Worm (Caenorhabditis elegans) whole organism, L2 larva: ENCODE measurements around the gene E02H9.13.
A peak's percentile ranks its signal among the peaks of the same experiment; 100 is the strongest.

Experiments
- Y55F3AM.14 ChIP-seq: fragments of 200-800 bp; sonication (Bioruptor generic); optimal IDR thresholded peaks from 2 replicates; lab custom pipeline; 2018; ENCODE audit warnings: mild to moderate bottlenecking, missing genetic modification characterization, missing compliant biosample characterization
- blmp-1 ChIP-seq: sonication (generic microtip); optimal IDR thresholded peaks from 2 replicates; lab custom pipeline; 2017; ENCODE audit warnings: missing genetic modification characterization, mild to moderate bottlenecking, missing compliant biosample characterization, antibody characterized with exemption, moderate library complexity; ENCODE audit not compliant: insufficient read depth
- ceh-82 ChIP-seq: fragments of 150-350 bp; optimal IDR thresholded peaks from 2 replicates; lab custom pipeline; 2014; ENCODE audit warnings: missing biosample characterization, missing genetic modification characterization
- egl-27 ChIP-seq: sonication (generic microtip); optimal IDR thresholded peaks from 3 replicates; lab custom pipeline; 2017; ENCODE audit warnings: missing biosample characterization, missing genetic modification reagents, missing genetic modification characterization
- elt-3 ChIP-seq: sonication (generic microtip); optimal IDR thresholded peaks from 2 replicates; lab custom pipeline; 2017; ENCODE audit warnings: missing biosample characterization, missing genetic modification characterization
- lin-13 ChIP-seq: fragments of 150-350 bp; optimal IDR thresholded peaks from 2 replicates; lab custom pipeline; 2014; ENCODE audit warnings: missing biosample characterization, missing genetic modification reagents, missing genetic modification characterization
- lsy-2 ChIP-seq, 2 experiments: fragments of 150-350 bp in 1 of 2; sonication (generic microtip) in 1 of 2; optimal IDR thresholded peaks; 2 replicates each; lab custom pipeline; 2014 to 2017; ENCODE audit warnings: missing biosample characterization in 2 of 2, missing genetic modification characterization in 2 of 2
- mbf-1 ChIP-seq: sonication (generic microtip); optimal IDR thresholded peaks from 2 replicates; lab custom pipeline; 2017; ENCODE audit warnings: missing biosample characterization, missing genetic modification characterization
- nhr-10 ChIP-seq: sonication (generic microtip); optimal IDR thresholded peaks from 2 replicates; lab custom pipeline; 2017; ENCODE audit warnings: missing biosample characterization, missing genetic modification characterization
- sem-4 ChIP-seq: fragments of 150-350 bp; optimal IDR thresholded peaks from 2 replicates; lab custom pipeline; 2014; ENCODE audit warnings: missing biosample characterization, missing genetic modification reagents, missing genetic modification characterization
- sma-9 ChIP-seq, 2 experiments: fragments of 150-350 bp in 1 of 2; sonication (generic microtip) in 1 of 2; optimal IDR thresholded peaks; 2 replicates each; lab custom pipeline; 2014 to 2016; ENCODE audit warnings: missing genetic modification characterization in 2 of 2, mild to moderate bottlenecking in 1 of 2, missing biosample characterization in 1 of 2, missing compliant biosample characterization in 1 of 2, missing genetic modification reagents in 1 of 2, moderate library complexity in 1 of 2

The E02H9.13 gene

DNA sequence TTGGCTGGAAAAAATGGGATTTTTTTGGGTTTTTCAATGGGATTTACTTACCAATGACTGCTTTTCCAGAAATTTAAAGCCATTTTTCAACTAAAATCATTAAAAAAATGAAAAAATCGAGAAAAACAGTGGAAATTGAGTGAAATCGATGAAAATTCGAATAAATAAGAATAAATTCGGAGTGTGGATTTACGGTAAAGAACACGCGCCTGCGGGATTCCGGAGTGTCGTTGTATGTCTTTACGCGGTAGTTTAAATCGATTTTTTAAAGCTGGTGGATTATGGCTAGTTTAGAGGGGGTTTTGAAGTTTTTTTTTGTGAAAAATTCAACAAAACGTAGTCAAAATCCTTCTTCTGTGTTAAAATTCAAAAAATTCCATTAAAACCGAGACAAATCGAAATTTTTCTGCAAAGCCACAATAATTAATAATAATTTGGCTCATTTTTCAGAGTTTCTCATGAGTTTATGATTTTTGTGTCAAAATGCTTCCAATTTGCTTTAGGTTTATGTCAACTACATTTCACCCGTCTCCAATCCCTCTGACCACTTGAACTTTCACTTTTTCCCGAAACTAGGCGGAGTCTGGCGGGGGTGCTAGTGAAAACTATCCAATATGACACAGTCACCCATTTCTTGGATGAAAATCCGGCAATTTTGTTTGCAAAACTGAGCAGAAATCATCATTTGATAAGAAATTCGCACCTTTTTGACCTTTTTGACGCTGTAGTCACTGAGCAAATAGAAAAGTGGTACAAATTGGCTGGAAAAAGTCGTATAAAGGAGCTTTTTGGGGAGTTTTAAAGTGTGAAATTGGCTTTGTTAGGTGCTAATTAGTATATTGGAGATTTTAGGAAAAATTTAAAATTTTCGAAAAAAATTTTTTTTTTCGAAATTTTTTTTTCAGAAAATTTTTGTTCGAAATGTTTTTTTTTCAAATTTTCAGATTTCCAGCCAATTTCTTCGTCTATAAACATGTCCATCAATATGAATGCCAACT, 37.1 kb downstream of the E02H9.13 start, which contains the start of the genes cic-1 and strm-1 (continued):
- peak; percentile 57 for TF ChIP-seq blmp-1 (tag; lab: Kevin White, UChicago)
- no peak for TF ChIP-seq sma-9 (GFP tag; optimal IDR thresholded peaks at IDR 0.05; lab: Kevin White, UChicago)
- TF ChIP-seq sma-9 (tag; optimal IDR thresholded peaks at IDR 0.05; lab: Kevin White, UChicago) = no peak

ce11 chrIII:2393666-2394154, 44.8 kb downstream of the E02H9.13 start:
- no peak for TF ChIP-seq nhr-10 (tag; lab: Kevin White, UChicago)
- peak in 1 of 2 experiments; percentile 61 for TF ChIP-seq lsy-2 (tag; optimal IDR thresholded peaks at IDR 0.05; lab: Kevin White, UChicago)
- peak; percentile 6 for TF ChIP-seq lin-13 (GFP tag; lab: Kevin White, UChicago)
- no peak for TF ChIP-seq ceh-82 (tag; lab: Kevin White, UChicago)

- TF ChIP-seq mbf-1 (no peak), lsy-2 (tag; optimal IDR thresholded peaks at IDR 0.05; lab: Kevin White, UChicago) (no peak), lin-13 (GFP tag; lab: Kevin White, UChicago) (no peak), elt-3 (tag; lab: Kevin White, UChicago) (no peak), Y55F3AM.14 (GFP tag; lab: Kevin White, UChicago) (no peak), egl-27 (tag; lab: Kevin White, UChicago) (peak; percentile 5), sem-4 (tag; lab: Kevin White, UChicago) (no peak)
Observed at ce11 chrIII:2391704-2392103, 46.8 kb downstream of the E02H9.13 start.
